Fruit fly (Drosophila melanogaster): ENCODE results near the gene Osi13.
A peak's percentile ranks its signal among the peaks of the same experiment; 100 is the strongest.

The Osi13 gene

DNA sequence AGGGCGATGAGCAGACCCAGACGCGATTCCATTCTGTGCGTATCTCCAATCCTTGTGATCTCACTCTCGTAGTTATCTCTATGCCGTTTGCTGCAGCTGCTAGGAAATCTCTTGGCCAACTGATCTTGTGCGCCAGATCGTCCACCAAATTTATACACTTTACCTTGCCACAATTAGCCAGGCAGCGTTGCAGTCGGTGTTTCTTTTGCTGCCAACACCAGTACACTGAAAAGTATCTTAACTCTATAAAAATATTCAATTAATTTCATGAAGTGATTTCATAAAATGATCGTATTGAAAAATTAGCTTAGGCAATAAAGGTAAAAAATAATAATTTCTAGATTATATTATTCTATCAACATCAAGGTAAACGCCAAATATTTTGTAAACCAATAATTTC, 22.9 kb upstream of the Osi13 start, which contains the start of gene Osi11:
TSS of gene Osi11 (minus strand) at position 101 of the 400 bp plus-strand sequence.
- TF ChIP-seq CG7786 (GFP tag; optimal IDR thresholded peaks at IDR 0.05), result no peak
- no peak for TF ChIP-seq maf-S (GFP tag; optimal IDR thresholded peaks at IDR 0.05)
- no peak for TF ChIP-seq CG6683 (GFP tag; optimal IDR thresholded peaks at IDR 0.05)
- no peak for TF ChIP-seq NfI (GFP tag; optimal IDR thresholded peaks at IDR 0.05)
- TF ChIP-seq grau (tag; optimal IDR thresholded peaks at IDR 0.05), result no peak
- TF ChIP-seq CG1832 (GFP tag; optimal IDR thresholded peaks at IDR 0.05), result no peak
- no peak for TF ChIP-seq Hmr (GFP tag; optimal IDR thresholded peaks at IDR 0.05)
- TF ChIP-seq dysf (GFP tag; IDR thresholded peaks at IDR 0.05), result no peak

dm6 chr3R:6269986-6270385, 21.6 kb upstream of the Osi13 start:
- no peak for TF ChIP-seq CG7745 (tag; optimal IDR thresholded peaks at IDR 0.05)
- TF ChIP-seq kay (GFP tag; optimal IDR thresholded peaks at IDR 0.05), result no peak
- TF ChIP-seq Ets65A (GFP tag), result peak; percentile 71
- no peak for TF ChIP-seq CG31441 (GFP tag; IDR thresholded peaks at IDR 0.05)

- no peak for TF ChIP-seq CG34224 (GFP tag; IDR thresholded peaks at IDR 0.05; ENCODE audit: partially characterized antibody)
- TF ChIP-seq CG7372 (GFP tag; IDR thresholded peaks at IDR 0.05), result no peak
- no peak for TF ChIP-seq CG8290 (GFP tag; optimal IDR thresholded peaks at IDR 0.05)
- no peak for TF ChIP-seq CG8290 (tag; optimal IDR thresholded peaks at IDR 0.05)
- TF ChIP-seq Deaf1 (tag; optimal IDR thresholded peaks at IDR 0.05), result peak; percentile 54
- TF ChIP-seq CG34376 (GFP tag; optimal IDR thresholded peaks at IDR 0.05), result no peak
- no peak for TF ChIP-seq CG3995 (GFP tag; optimal IDR thresholded peaks at IDR 0.05)
- TF ChIP-seq CG4282 (GFP tag; optimal IDR thresholded peaks at IDR 0.05), result no peak
- no peak for TF ChIP-seq CG32772 (GFP tag; IDR thresholded peaks at IDR 0.05)
- no peak for TF ChIP-seq CG15601 (tag; optimal IDR thresholded peaks at IDR 0.05)
- no peak for TF ChIP-seq z (GFP tag; IDR thresholded peaks at IDR 0.05)
- TF ChIP-seq Sry-β (GFP tag; optimal IDR thresholded peaks at IDR 0.05), result peak; percentile 79
- no peak for TF ChIP-seq CHES-1-like (GFP tag; optimal IDR thresholded peaks at IDR 0.05)
These were observed 13.3 kb upstream of the Osi13 start, which contains the start of gene Osi12 for dm6 chr3R:6278231-6278630. Gene Osi12, plus strand, starts transcription at chr3R:6278531.

dm6 chr3R:6285100-6285499, 6.4 kb upstream of the Osi13 start, which contains the start of gene CG15597:
Gene CG15597, minus strand, starts transcription at chr3R:6285200.
- no peak for TF ChIP-seq Fer1 (GFP tag; optimal IDR thresholded peaks at IDR 0.05)
- no peak for TF ChIP-seq so (GFP tag; IDR thresholded peaks at IDR 0.05)
- TF ChIP-seq CG7987 (GFP tag; optimal IDR thresholded peaks at IDR 0.05), result no peak
- no peak for TF ChIP-seq sug (tag; optimal IDR thresholded peaks at IDR 0.05)
- no peak for TF ChIP-seq usp (GFP tag; optimal IDR thresholded peaks at IDR 0.05)
- TF ChIP-seq zen (tag; optimal IDR thresholded peaks at IDR 0.05), result no peak
- no peak for TF ChIP-seq CG7357 (GFP tag; IDR thresholded peaks at IDR 0.05)
- no peak for TF ChIP-seq jigr1 (GFP tag; IDR thresholded peaks at IDR 0.05)
- no peak for TF ChIP-seq B-H2 (GFP tag; optimal IDR thresholded peaks at IDR 0.05)

DNA sequence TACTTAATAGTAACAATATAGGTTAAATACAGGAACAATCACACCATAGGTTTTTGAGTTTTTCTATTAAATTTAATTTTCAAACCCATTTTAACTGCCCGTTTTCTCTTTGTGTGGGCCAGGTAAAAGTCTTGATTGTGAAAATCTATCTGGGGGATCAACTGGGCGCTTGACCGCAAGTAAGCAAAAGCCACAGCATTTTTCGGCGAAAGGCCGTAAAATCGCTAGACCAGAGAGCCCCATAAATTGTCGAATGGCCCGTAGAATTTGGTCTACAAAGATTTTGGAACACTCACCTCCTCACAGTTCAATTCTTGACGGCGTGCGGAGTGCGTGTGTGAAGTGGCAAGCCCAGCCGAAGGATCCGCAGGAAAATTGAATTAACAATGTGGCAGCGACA, 4.1 kb upstream of the Osi13 start, which contains the start of gene CG15594:
TSS of gene CG15594 (plus strand) at position 301 of the 400 bp plus-strand sequence.
- TF ChIP-seq ind (GFP tag; optimal IDR thresholded peaks at IDR 0.05) (no peak), Hr51 (GFP tag; optimal IDR thresholded peaks at IDR 0.05) (peak in 1 of 2 experiments; percentile 10), CG11504 (tag; optimal IDR thresholded peaks at IDR 0.05) (peak; percentile 20), gem (tag; optimal IDR thresholded peaks at IDR 0.05) (peak; percentile 9)

All from whole organism, embryonic.